Worm (Caenorhabditis elegans) whole organism, L1 larva: ENCODE results near the gene C01G6.3.

Experiments
- ama-1 ChIP-seq: fragments of 150-350 bp; optimal IDR thresholded peaks from 2 replicates; lab custom pipeline; 2014
- egl-27 ChIP-seq, 2 experiments: fragments of 150-350 bp in 1 of 2; sonication (generic microtip); optimal IDR thresholded peaks; 3 replicates each; lab custom pipeline; 2017 to 2018; ENCODE audit warnings: missing biosample characterization in 2 of 2, missing genetic modification characterization in 2 of 2, missing genetic modification reagents in 2 of 2
- fkh-4 ChIP-seq: sonication (generic microtip); optimal IDR thresholded peaks from 2 replicates; lab custom pipeline; 2016; ENCODE audit warnings: missing compliant biosample characterization, missing genetic modification characterization, borderline replicate concordance
- mdl-1 ChIP-seq, 2 experiments: fragments of 150-350 bp; optimal IDR thresholded peaks; 2 replicates each; lab custom pipeline; 2014 to 2017; ENCODE audit warnings: missing biosample characterization in 2 of 2, missing genetic modification characterization in 2 of 2, inconsistent platforms in 1 of 2
- nhr-12 ChIP-seq: sonication (generic microtip); optimal IDR thresholded peaks from 2 replicates; lab custom pipeline; 2017; ENCODE audit warnings: missing biosample characterization, missing genetic modification characterization
- nhr-237 ChIP-seq: fragments of 150-350 bp; optimal IDR thresholded peaks from 2 replicates; lab custom pipeline; 2014; ENCODE audit warnings: missing biosample characterization, missing genetic modification characterization
- rnt-1 ChIP-seq: sonication (generic microtip); optimal IDR thresholded peaks from 2 replicates; lab custom pipeline; 2016; ENCODE audit warnings: mild to moderate bottlenecking, missing genetic modification characterization, moderate library complexity, missing compliant biosample characterization
- skn-1 ChIP-seq: fragments of 150-350 bp; optimal IDR thresholded peaks from 2 replicates; lab custom pipeline; 2014; ENCODE audit warnings: missing biosample characterization, missing genetic modification characterization
- unc-62 ChIP-seq: fragments of 150-350 bp; optimal IDR thresholded peaks from 2 replicates; lab custom pipeline; 2014; ENCODE audit warnings: missing biosample characterization, missing genetic modification reagents, missing genetic modification characterization

DNA sequence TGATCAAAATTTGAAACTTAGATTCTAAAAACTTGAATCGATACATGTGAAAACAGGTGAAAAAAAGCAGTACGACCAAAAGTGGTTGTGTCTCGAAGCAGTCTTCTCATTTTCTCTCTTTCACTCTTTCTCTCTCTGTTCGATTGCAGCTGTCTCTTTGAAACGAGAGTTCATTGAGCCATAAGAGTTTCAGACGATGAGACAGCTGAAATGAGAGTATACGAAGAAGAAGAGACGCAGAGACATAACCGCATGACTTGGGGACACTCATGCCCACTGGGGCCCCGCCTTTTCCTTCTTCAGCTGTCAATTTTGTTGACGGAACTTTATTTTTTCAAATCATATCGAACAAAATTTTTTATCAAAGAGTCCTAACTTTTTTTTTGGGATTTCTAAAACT, 4.3 kb downstream of the C01G6.3 start:
- TF ChIP-seq egl-27 (tag; optimal IDR thresholded peaks at IDR 0.05; lab: Kevin White, UChicago) (peak; percentile 40 to 54), ama-1 (peak; percentile 6), nhr-12 (tag; lab: Kevin White, UChicago) (no peak), nhr-237 (tag; lab: Kevin White, UChicago) (peak; percentile 30), skn-1 (tag; lab: Kevin White, UChicago) (peak; percentile 67), mdl-1 (tag; optimal IDR thresholded peaks at IDR 0.05; lab: Kevin White, UChicago) (peak; percentile 14 to 92), unc-62 (GFP tag; lab: Kevin White, UChicago) (no peak), rnt-1 (tag; lab: Kevin White, UChicago) (peak; percentile 92), fkh-4 (tag; lab: Kevin White, UChicago) (peak; percentile 45)
